Worm (Caenorhabditis elegans) whole organism, L1 larva: ENCODE data around the gene urb-1.

Experiments used
- C34B4.2 ChIP-seq: sonication (generic microtip); optimal IDR thresholded peaks from 2 replicates; lab custom pipeline; 2017; ENCODE audit warnings: mild to moderate bottlenecking, missing genetic modification characterization, missing compliant biosample characterization
- efl-1 ChIP-seq, 4 experiments: fragments of 150-350 bp; optimal IDR thresholded peaks in 3 of 4; peaks in 1 of 4; 1 replicate in 1 of 4; 2 replicates in 3 of 4; lab custom pipeline; 2014; ENCODE audit warnings: missing biosample characterization in 2 of 4, missing genetic modification characterization in 2 of 4, missing genetic modification reagents in 2 of 4
- jun-1 ChIP-seq: fragments of 150-350 bp; optimal IDR thresholded peaks from 2 replicates; lab custom pipeline; 2014; ENCODE audit warnings: missing biosample characterization, missing genetic modification reagents, missing genetic modification characterization
- mep-1 ChIP-seq: fragments of 150-350 bp; optimal IDR thresholded peaks from 2 replicates; lab custom pipeline; 2014; ENCODE audit warnings: missing biosample characterization, missing genetic modification characterization
- nhr-11 ChIP-seq: fragments of 150-350 bp; optimal IDR thresholded peaks from 2 replicates; lab custom pipeline; 2014; ENCODE audit warnings: missing biosample characterization, missing genetic modification characterization
- skn-1 ChIP-seq: fragments of 150-350 bp; optimal IDR thresholded peaks from 2 replicates; lab custom pipeline; 2014; ENCODE audit warnings: missing biosample characterization, missing genetic modification characterization

DNA sequence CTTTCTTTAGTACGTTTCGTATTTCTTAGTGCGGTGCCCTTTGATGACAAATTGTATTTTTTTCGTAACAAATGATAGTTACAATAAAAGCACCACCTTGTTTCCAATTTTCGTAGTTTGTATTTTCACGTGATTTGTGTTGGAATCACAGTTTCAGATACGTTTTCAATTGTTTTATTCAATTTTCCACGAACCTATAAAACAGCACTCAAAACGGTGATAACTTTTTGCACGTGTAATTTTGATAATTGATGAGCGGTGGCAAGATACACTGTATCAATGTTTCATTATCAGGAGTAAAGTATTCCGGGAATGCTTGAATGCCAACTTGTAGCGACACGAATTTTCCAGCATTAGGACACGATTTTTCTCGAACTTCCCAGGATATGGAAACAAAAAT, 12.8 kb downstream of the urb-1 start:
- TF ChIP-seq skn-1 (no peak), C34B4.2 (tag; lab: Kevin White, UChicago) (no peak), nhr-11 (tag; lab: Kevin White, UChicago) (no peak), efl-1 (optimal IDR thresholded peaks at IDR 0.05; lab: Kevin White, UChicago) (no peak), efl-1 (GFP tag; optimal IDR thresholded peaks at IDR 0.05 in 1 of 2; lab: Kevin White, UChicago) (peak in 1 of 2 experiments; percentile 37), mep-1 (tag; lab: Kevin White, UChicago) (no peak), jun-1 (tag; lab: Kevin White, UChicago) (no peak)
